Worm (Caenorhabditis elegans) whole organism, mixed stage, embryonic: ENCODE measurements around the gene arrd-11.

Experiments
- M03D4.4 ChIP-seq: sonication (generic microtip); optimal IDR thresholded peaks from 2 replicates; lab custom pipeline; 2017; ENCODE audit warnings: mild to moderate bottlenecking, missing genetic modification characterization, missing compliant biosample characterization
- bed-3 ChIP-seq: fragments of 200-800 bp; sonication (Bioruptor generic); optimal IDR thresholded peaks from 3 replicates; lab custom pipeline; 2018; ENCODE audit warnings: mild to moderate bottlenecking, missing genetic modification characterization, moderate library complexity, missing compliant biosample characterization
- blmp-1 ChIP-seq: fragments of 150-350 bp; optimal IDR thresholded peaks from 2 replicates; lab custom pipeline; 2014; ENCODE audit warnings: missing biosample characterization, missing genetic modification characterization
- ceh-39 ChIP-seq: fragments of 150-350 bp; optimal IDR thresholded peaks from 2 replicates; lab custom pipeline; 2014; ENCODE audit warnings: missing biosample characterization, missing genetic modification characterization
- ceh-43 ChIP-seq: fragments of 200-800 bp; sonication (Bioruptor generic); optimal IDR thresholded peaks from 2 replicates; lab custom pipeline; 2018; ENCODE audit warnings: mild to moderate bottlenecking, missing genetic modification characterization, moderate library complexity, missing compliant biosample characterization
- ceh-83 ChIP-seq: fragments of 200-800 bp; sonication (Bioruptor generic); optimal IDR thresholded peaks from 2 replicates; lab custom pipeline; 2018; ENCODE audit warnings: mild to moderate bottlenecking, missing genetic modification characterization, missing compliant biosample characterization
- ces-1 ChIP-seq: fragments of 150-350 bp; optimal IDR thresholded peaks from 2 replicates; lab custom pipeline; 2014; ENCODE audit warnings: missing biosample characterization, missing genetic modification reagents, missing genetic modification characterization
- cnd-1 ChIP-seq: fragments of 200-800 bp; sonication (Bioruptor generic); optimal IDR thresholded peaks from 2 replicates; lab custom pipeline; 2018; ENCODE audit warnings: mild to moderate bottlenecking, missing genetic modification characterization, missing compliant biosample characterization
- elt-1 ChIP-seq: sonication (generic microtip); optimal IDR thresholded peaks from 2 replicates; lab custom pipeline; 2017; ENCODE audit warnings: missing genetic modification characterization, mild to moderate bottlenecking, missing compliant biosample characterization, antibody characterized with exemption, moderate library complexity, borderline replicate concordance; ENCODE audit not compliant: insufficient read depth
- elt-3 ChIP-seq: fragments of 150-350 bp; optimal IDR thresholded peaks from 2 replicates; lab custom pipeline; 2014; ENCODE audit warnings: missing biosample characterization, missing genetic modification characterization
- ham-2 ChIP-seq: fragments of 200-800 bp; sonication (Bioruptor generic); optimal IDR thresholded peaks from 2 replicates; lab custom pipeline; 2018; ENCODE audit warnings: mild to moderate bottlenecking, missing genetic modification characterization, missing compliant biosample characterization
- hlh-1 ChIP-seq: fragments of 150-350 bp; optimal IDR thresholded peaks from 2 replicates; lab custom pipeline; 2014; ENCODE audit warnings: missing biosample characterization, missing genetic modification reagents, missing genetic modification characterization
- lin-13 ChIP-seq: fragments of 150-350 bp; optimal IDR thresholded peaks from 2 replicates; lab custom pipeline; 2014; ENCODE audit warnings: missing biosample characterization, missing genetic modification characterization
- lin-32 ChIP-seq: fragments of 200-800 bp; sonication (Bioruptor generic); optimal IDR thresholded peaks from 2 replicates; lab custom pipeline; 2018; ENCODE audit warnings: mild to moderate bottlenecking, missing genetic modification characterization, missing compliant biosample characterization
- lsy-2 ChIP-seq: fragments of 150-350 bp; optimal IDR thresholded peaks from 2 replicates; lab custom pipeline; 2014; ENCODE audit warnings: missing biosample characterization, missing genetic modification characterization
- mab-5 ChIP-seq: fragments of 150-350 bp; optimal IDR thresholded peaks from 2 replicates; lab custom pipeline; 2014; ENCODE audit warnings: missing biosample characterization, missing genetic modification characterization
- mls-2 ChIP-seq: sonication (generic microtip); optimal IDR thresholded peaks from 2 replicates; lab custom pipeline; 2016; ENCODE audit warnings: mild to moderate bottlenecking, missing genetic modification characterization, moderate library complexity, missing compliant biosample characterization
- nhr-2 ChIP-seq: fragments of 150-350 bp; optimal IDR thresholded peaks from 2 replicates; lab custom pipeline; 2014; ENCODE audit warnings: missing biosample characterization, missing genetic modification characterization
- nhr-237 ChIP-seq: fragments of 150-350 bp; optimal IDR thresholded peaks from 2 replicates; lab custom pipeline; 2014; ENCODE audit warnings: missing biosample characterization, missing genetic modification characterization
- nhr-28 ChIP-seq: fragments of 150-350 bp; optimal IDR thresholded peaks from 2 replicates; lab custom pipeline; 2014; ENCODE audit warnings: missing biosample characterization, missing genetic modification characterization
- pha-4 ChIP-seq: fragments of 150-350 bp; optimal IDR thresholded peaks from 2 replicates; lab custom pipeline; 2018; ENCODE audit warnings: missing biosample characterization, missing genetic modification reagents, missing genetic modification characterization
- sem-2 ChIP-seq: fragments of 200-800 bp; sonication (Bioruptor generic); optimal IDR thresholded peaks from 2 replicates; lab custom pipeline; 2018; ENCODE audit warnings: mild to moderate bottlenecking, missing genetic modification characterization, missing compliant biosample characterization
- sptf-1 ChIP-seq: sonication (generic microtip); optimal IDR thresholded peaks from 2 replicates; lab custom pipeline; 2017; ENCODE audit warnings: mild to moderate bottlenecking, missing genetic modification characterization, moderate library complexity, missing compliant biosample characterization
- tbx-8 ChIP-seq: fragments of 200-800 bp; sonication (Bioruptor generic); optimal IDR thresholded peaks from 2 replicates; lab custom pipeline; 2018; ENCODE audit warnings: mild to moderate bottlenecking, missing genetic modification characterization, moderate library complexity, missing compliant biosample characterization
- unc-120 ChIP-seq: sonication (generic microtip); optimal IDR thresholded peaks from 2 replicates; lab custom pipeline; 2017; ENCODE audit warnings: missing genetic modification characterization, missing compliant biosample characterization; ENCODE audit not compliant: poor library complexity, severe bottlenecking
- unc-39 ChIP-seq: fragments of 150-350 bp; optimal IDR thresholded peaks from 2 replicates; lab custom pipeline; 2014; ENCODE audit warnings: missing biosample characterization, missing genetic modification characterization
- ztf-11 ChIP-seq: fragments of 150-350 bp; optimal IDR thresholded peaks from 2 replicates; lab custom pipeline; 2014; ENCODE audit warnings: missing biosample characterization, missing genetic modification characterization

The arrd-11 gene

ce11 chrII:13752016-13752415 lies 11.2 kb upstream of the arrd-11 start, which contains the start of gene arrd-14:
Gene arrd-14 (plus strand): TSS chrII:13752316.
- TF ChIP-seq ham-2 (GFP tag; lab: Kevin White, UChicago) = no peak
- no peak for TF ChIP-seq lin-13 (tag; lab: Kevin White, UChicago)
- no peak for TF ChIP-seq pha-4 (tag; lab: Kevin White, UChicago)
- no peak for TF ChIP-seq elt-3 (tag; lab: Kevin White, UChicago)
- TF ChIP-seq unc-39 = no peak
- no peak for TF ChIP-seq hlh-1 (tag; lab: Kevin White, UChicago)
- TF ChIP-seq cnd-1 = no peak
- TF ChIP-seq mab-5 (tag; lab: Kevin White, UChicago) = no peak
- TF ChIP-seq sptf-1 (tag; lab: Kevin White, UChicago) = no peak
- no peak for TF ChIP-seq tbx-8 (GFP tag; lab: Kevin White, UChicago)
- TF ChIP-seq lin-32 (GFP tag; lab: Kevin White, UChicago) = no peak
- no peak for TF ChIP-seq blmp-1
- TF ChIP-seq bed-3 (GFP tag; lab: Kevin White, UChicago) = no peak

- TF ChIP-seq sem-2 (GFP tag; lab: Kevin White, UChicago) (no peak), lsy-2 (tag; lab: Kevin White, UChicago) (no peak)
- TF ChIP-seq, all 35 proteins: peak for 0
Observed at ce11 chrII:13756232-13756631, 7.0 kb upstream of the arrd-11 start.

ce11 chrII:13758108-13758507 lies 5.1 kb upstream of the arrd-11 start, which contains the start of gene arrd-13:
Gene arrd-13 (plus strand): TSS chrII:13758408.
- TF ChIP-seq nhr-2 (tag; lab: Kevin White, UChicago) (no peak), elt-1 (tag; lab: Kevin White, UChicago) (no peak), hlh-1 (tag; lab: Kevin White, UChicago) (no peak), cnd-1 (no peak), lsy-2 (tag; lab: Kevin White, UChicago) (no peak), ztf-11 (tag; lab: Kevin White, UChicago) (no peak)
- TF ChIP-seq, all 35 proteins: peak for 0

- no peak for TF ChIP-seq pha-4 (tag; lab: Kevin White, UChicago)
- TF ChIP-seq M03D4.4 (tag; lab: Kevin White, UChicago) = no peak
- TF ChIP-seq bed-3 (GFP tag; lab: Kevin White, UChicago) = no peak
- TF ChIP-seq mls-2 (tag; lab: Kevin White, UChicago) = no peak
- TF ChIP-seq lin-32 (GFP tag; lab: Kevin White, UChicago) = no peak
- TF ChIP-seq sptf-1 (tag; lab: Kevin White, UChicago) = no peak
- no peak for TF ChIP-seq ztf-11 (tag; lab: Kevin White, UChicago)
- TF ChIP-seq cnd-1 = no peak
- TF ChIP-seq ceh-83 (GFP tag; lab: Kevin White, UChicago) = no peak
- no peak for TF ChIP-seq nhr-237 (tag; lab: Kevin White, UChicago)
Observed at ce11 chrII:13765952-13766351, 2.7 kb downstream of the arrd-11 start, which contains the start of gene arrd-12. Gene arrd-12 (plus strand): TSS chrII:13766252.

DNA sequence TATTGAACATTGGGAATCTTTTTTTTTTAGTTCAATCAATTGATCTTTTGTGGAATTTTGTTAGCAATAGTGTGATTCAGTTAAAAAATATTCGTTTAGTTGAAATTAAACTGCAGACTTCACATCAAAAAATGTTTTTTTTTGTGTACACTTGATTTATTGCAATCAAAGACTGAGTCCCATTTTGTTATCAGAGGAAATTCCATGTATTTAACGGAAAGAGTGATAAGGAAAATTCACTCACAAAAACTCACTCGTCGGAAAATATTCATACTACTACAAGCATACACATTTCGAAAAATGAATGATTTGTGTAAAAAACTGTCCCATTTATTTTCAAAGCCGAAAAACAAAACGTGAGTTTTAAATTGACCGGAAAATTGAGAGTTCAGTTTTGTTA lies 8.1 kb downstream of the arrd-11 start, which contains the start of gene C01B9.1:
Gene C01B9.1, plus strand, starts transcription at position 241 of the 400 bp plus-strand sequence.
- no peak for TF ChIP-seq pha-4 (tag; lab: Kevin White, UChicago)
- no peak for TF ChIP-seq elt-3 (tag; lab: Kevin White, UChicago)
- TF ChIP-seq ces-1 (GFP tag; lab: Kevin White, UChicago) = no peak
- no peak for TF ChIP-seq M03D4.4 (tag; lab: Kevin White, UChicago)
- no peak for TF ChIP-seq tbx-8 (GFP tag; lab: Kevin White, UChicago)
- no peak for TF ChIP-seq ceh-39 (tag; lab: Kevin White, UChicago)
- no peak for TF ChIP-seq unc-120
- TF ChIP-seq nhr-28 (tag; lab: Kevin White, UChicago) = no peak

DNA sequence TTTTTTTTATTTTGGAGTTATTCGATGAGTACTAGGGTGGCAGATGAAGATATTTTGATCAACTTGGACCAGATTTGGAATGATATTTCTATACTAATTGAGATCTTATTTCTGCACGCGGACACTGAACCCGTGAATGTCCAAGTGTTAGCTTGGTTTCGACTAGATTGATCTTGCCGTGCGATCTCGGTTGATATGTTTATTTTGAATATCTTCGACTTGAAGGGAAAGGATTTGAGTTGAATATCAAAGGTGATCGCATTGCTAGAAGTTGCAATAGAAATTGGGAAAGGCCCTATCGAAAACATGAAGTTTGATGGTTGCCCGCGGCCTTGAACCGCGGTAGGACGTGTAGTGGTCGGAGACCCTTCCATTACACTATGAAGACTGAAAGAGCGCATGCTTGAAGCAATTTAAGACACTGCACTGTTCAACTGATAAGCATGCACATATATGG lies 17.6 kb downstream of the arrd-11 start:
- TF ChIP-seq sem-2 (GFP tag; lab: Kevin White, UChicago) (no peak), ceh-43 (GFP tag; lab: Kevin White, UChicago) (no peak), mls-2 (tag; lab: Kevin White, UChicago) (no peak)
